Worm (Caenorhabditis elegans) whole organism, L2 larva: ENCODE data around the gene seip-1.

ENCODE experiments used
- C34F6.9 ChIP-seq: fragments of 150-350 bp; optimal IDR thresholded peaks from 2 replicates; lab custom pipeline; 2014; ENCODE audit warnings: missing biosample characterization, missing genetic modification characterization
- F13H6.1 ChIP-seq: sonication (generic microtip); optimal IDR thresholded peaks from 2 replicates; lab custom pipeline; 2016; ENCODE audit warnings: missing genetic modification characterization, missing compliant biosample characterization
- R02D3.7 ChIP-seq: fragments of 150-350 bp; optimal IDR thresholded peaks from 2 replicates; lab custom pipeline; 2014; ENCODE audit warnings: missing biosample characterization, missing genetic modification characterization
- Y55F3AM.14 ChIP-seq: fragments of 200-800 bp; sonication (Bioruptor generic); optimal IDR thresholded peaks from 2 replicates; lab custom pipeline; 2018; ENCODE audit warnings: mild to moderate bottlenecking, missing genetic modification characterization, missing compliant biosample characterization
- ZK546.5 ChIP-seq: sonication (generic microtip); optimal IDR thresholded peaks from 2 replicates; lab custom pipeline; 2017; ENCODE audit warnings: missing biosample characterization, missing genetic modification characterization
- alr-1 ChIP-seq: fragments of 150-350 bp; optimal IDR thresholded peaks from 2 replicates; lab custom pipeline; 2014; ENCODE audit warnings: missing biosample characterization, missing genetic modification characterization
- aly-2 ChIP-seq: fragments of 150-350 bp; optimal IDR thresholded peaks from 2 replicates; lab custom pipeline; 2014; ENCODE audit warnings: missing biosample characterization, missing genetic modification characterization
- ama-1 ChIP-seq: fragments of 150-350 bp; optimal IDR thresholded peaks from 2 replicates; lab custom pipeline; 2018; ENCODE audit warnings: inconsistent platforms
- blmp-1 ChIP-seq: sonication (generic microtip); optimal IDR thresholded peaks from 2 replicates; lab custom pipeline; 2017; ENCODE audit warnings: missing genetic modification characterization, mild to moderate bottlenecking, missing compliant biosample characterization, antibody characterized with exemption, moderate library complexity; ENCODE audit not compliant: insufficient read depth
- ceh-16 ChIP-seq: fragments of 150-350 bp; optimal IDR thresholded peaks from 2 replicates; lab custom pipeline; 2014; ENCODE audit warnings: missing biosample characterization, missing genetic modification characterization
- ceh-82 ChIP-seq: fragments of 150-350 bp; optimal IDR thresholded peaks from 2 replicates; lab custom pipeline; 2014; ENCODE audit warnings: missing biosample characterization, missing genetic modification characterization
- crh-2 ChIP-seq: sonication (generic microtip); optimal IDR thresholded peaks from 2 replicates; lab custom pipeline; 2017; ENCODE audit warnings: missing biosample characterization, missing genetic modification characterization
- dmd-4 ChIP-seq: sonication (generic microtip); optimal IDR thresholded peaks from 2 replicates; lab custom pipeline; 2017; ENCODE audit warnings: missing biosample characterization, missing genetic modification characterization
- egl-27 ChIP-seq: sonication (generic microtip); optimal IDR thresholded peaks from 3 replicates; lab custom pipeline; 2017; ENCODE audit warnings: missing biosample characterization, missing genetic modification reagents, missing genetic modification characterization
- elt-1 ChIP-seq: fragments of 150-350 bp; optimal IDR thresholded peaks from 2 replicates; lab custom pipeline; 2014; ENCODE audit warnings: missing biosample characterization, missing genetic modification characterization
- elt-3 ChIP-seq: sonication (generic microtip); optimal IDR thresholded peaks from 2 replicates; lab custom pipeline; 2017; ENCODE audit warnings: missing biosample characterization, missing genetic modification characterization
- fos-1 ChIP-seq: fragments of 150-350 bp; optimal IDR thresholded peaks from 2 replicates; lab custom pipeline; 2014; ENCODE audit warnings: missing biosample characterization, missing genetic modification characterization
- gmeb-1 ChIP-seq: fragments of 150-350 bp; optimal IDR thresholded peaks from 2 replicates; lab custom pipeline; 2014; ENCODE audit warnings: missing biosample characterization, missing genetic modification characterization
- lin-11 ChIP-seq: fragments of 150-350 bp; sonication (generic microtip); optimal IDR thresholded peaks from 2 replicates; lab custom pipeline; 2014; ENCODE audit warnings: missing biosample characterization, missing genetic modification characterization, inconsistent platforms, mixed read lengths
- lin-13 ChIP-seq: fragments of 150-350 bp; optimal IDR thresholded peaks from 2 replicates; lab custom pipeline; 2014; ENCODE audit warnings: missing biosample characterization, missing genetic modification reagents, missing genetic modification characterization
- lin-39 ChIP-seq: fragments of 150-350 bp; optimal IDR thresholded peaks from 2 replicates; lab custom pipeline; 2014; ENCODE audit warnings: missing biosample characterization, missing genetic modification reagents, missing genetic modification characterization
- lsy-2 ChIP-seq, 2 experiments: fragments of 150-350 bp in 1 of 2; sonication (generic microtip) in 1 of 2; optimal IDR thresholded peaks; 2 replicates each; lab custom pipeline; 2014 to 2017; ENCODE audit warnings: missing biosample characterization in 2 of 2, missing genetic modification characterization in 2 of 2
- mab-5 ChIP-seq: fragments of 150-350 bp; optimal IDR thresholded peaks from 2 replicates; lab custom pipeline; 2014; ENCODE audit warnings: missing biosample characterization, missing genetic modification characterization
- mbf-1 ChIP-seq: sonication (generic microtip); optimal IDR thresholded peaks from 2 replicates; lab custom pipeline; 2017; ENCODE audit warnings: missing biosample characterization, missing genetic modification characterization
- mdl-1 ChIP-seq, 2 experiments: fragments of 150-350 bp in 1 of 2; sonication (generic microtip) in 1 of 2; optimal IDR thresholded peaks; 2 replicates each; lab custom pipeline; 2017; ENCODE audit warnings: missing biosample characterization in 2 of 2, missing genetic modification characterization in 2 of 2
- nhr-10 ChIP-seq: sonication (generic microtip); optimal IDR thresholded peaks from 2 replicates; lab custom pipeline; 2017; ENCODE audit warnings: missing biosample characterization, missing genetic modification characterization
- nhr-11 ChIP-seq: fragments of 150-350 bp; optimal IDR thresholded peaks from 2 replicates; lab custom pipeline; 2014; ENCODE audit warnings: missing biosample characterization, missing genetic modification characterization
- nhr-12 ChIP-seq: fragments of 150-350 bp; optimal IDR thresholded peaks from 2 replicates; lab custom pipeline; 2014; ENCODE audit warnings: missing biosample characterization, missing genetic modification characterization
- nhr-129 ChIP-seq: fragments of 150-350 bp; optimal IDR thresholded peaks from 2 replicates; lab custom pipeline; 2014; ENCODE audit warnings: missing biosample characterization, missing genetic modification characterization
- nhr-21 ChIP-seq: fragments of 150-350 bp; optimal IDR thresholded peaks from 2 replicates; lab custom pipeline; 2014; ENCODE audit warnings: missing biosample characterization, missing genetic modification characterization
- nhr-23 ChIP-seq: fragments of 150-350 bp; optimal IDR thresholded peaks from 2 replicates; lab custom pipeline; 2014; ENCODE audit warnings: missing biosample characterization, missing genetic modification reagents, missing genetic modification characterization
- nhr-237 ChIP-seq: fragments of 150-350 bp; optimal IDR thresholded peaks from 2 replicates; lab custom pipeline; 2014; ENCODE audit warnings: missing biosample characterization, missing genetic modification characterization
- nhr-25 ChIP-seq: fragments of 150-350 bp; sonication (generic microtip); optimal IDR thresholded peaks from 3 replicates; lab custom pipeline; 2014; ENCODE audit warnings: missing biosample characterization, missing genetic modification characterization
- nhr-6 ChIP-seq: fragments of 150-350 bp; optimal IDR thresholded peaks from 2 replicates; lab custom pipeline; 2014; ENCODE audit warnings: missing biosample characterization, missing genetic modification characterization
- nhr-77 ChIP-seq: fragments of 150-350 bp; optimal IDR thresholded peaks from 2 replicates; lab custom pipeline; 2014; ENCODE audit warnings: missing biosample characterization, missing genetic modification characterization
- peb-1 ChIP-seq: fragments of 150-350 bp; optimal IDR thresholded peaks from 2 replicates; lab custom pipeline; 2014; ENCODE audit warnings: missing biosample characterization, missing genetic modification characterization
- sem-4 ChIP-seq: fragments of 150-350 bp; optimal IDR thresholded peaks from 2 replicates; lab custom pipeline; 2014; ENCODE audit warnings: missing biosample characterization, missing genetic modification reagents, missing genetic modification characterization
- skn-1 ChIP-seq: sonication (generic microtip); optimal IDR thresholded peaks from 2 replicates; lab custom pipeline; 2017; ENCODE audit warnings: missing biosample characterization, missing genetic modification characterization
- sma-3 ChIP-seq: sonication (generic microtip); optimal IDR thresholded peaks from 2 replicates; lab custom pipeline; 2016; ENCODE audit warnings: missing genetic modification reagents, missing genetic modification characterization, missing compliant biosample characterization
- sma-9 ChIP-seq, 2 experiments: fragments of 150-350 bp in 1 of 2; sonication (generic microtip) in 1 of 2; optimal IDR thresholded peaks; 2 replicates each; lab custom pipeline; 2014 to 2016; ENCODE audit warnings: missing genetic modification characterization in 2 of 2, mild to moderate bottlenecking in 1 of 2, missing biosample characterization in 1 of 2, missing compliant biosample characterization in 1 of 2, missing genetic modification reagents in 1 of 2, moderate library complexity in 1 of 2
- snpc-4 ChIP-seq: fragments of 150-350 bp; optimal IDR thresholded peaks from 2 replicates; lab custom pipeline; 2014; ENCODE audit warnings: missing biosample characterization, missing genetic modification characterization
- unc-39 ChIP-seq: fragments of 150-350 bp; optimal IDR thresholded peaks from 2 replicates; lab custom pipeline; 2014; ENCODE audit warnings: missing biosample characterization, missing genetic modification characterization
- unc-55 ChIP-seq: fragments of 150-350 bp; sonication (generic microtip); optimal IDR thresholded peaks from 3 replicates; lab custom pipeline; 2014; ENCODE audit warnings: missing biosample characterization, missing genetic modification reagents, missing genetic modification characterization
- unc-62 ChIP-seq: fragments of 150-350 bp; optimal IDR thresholded peaks from 2 replicates; lab custom pipeline; 2014; ENCODE audit warnings: missing biosample characterization, missing genetic modification reagents, missing genetic modification characterization
- zag-1 ChIP-seq: fragments of 150-350 bp; optimal IDR thresholded peaks from 2 replicates; lab custom pipeline; 2014; ENCODE audit warnings: missing biosample characterization, missing genetic modification characterization
- ztf-1 ChIP-seq: fragments of 200-800 bp; sonication (Bioruptor generic); conservative IDR thresholded peaks from 2 replicates; pipeline ENCODE4 v1.3.6; 2022; ENCODE audit warnings: missing genetic modification characterization, missing compliant biosample characterization
- ztf-11 ChIP-seq: sonication (generic microtip); optimal IDR thresholded peaks from 2 replicates; lab custom pipeline; 2017; ENCODE audit warnings: missing biosample characterization, missing genetic modification characterization
- ztf-4 ChIP-seq: fragments of 150-350 bp; optimal IDR thresholded peaks from 2 replicates; lab custom pipeline; 2014; ENCODE audit warnings: missing biosample characterization, missing genetic modification characterization

The seip-1 gene

ce11 chrV:6053188-6053687 is at the start of gene seip-1:
TSS of gene seip-1 (minus strand) at chrV:6053238.
- TF ChIP-seq lin-13 (peak; percentile 85), ztf-1 (GFP tag; lab: Robert Waterston, UW) (no peak), crh-2 (tag; lab: Kevin White, UChicago) (peak; percentile 89), sma-3 (GFP tag; lab: Kevin White, UChicago) (peak; percentile 74), mbf-1 (no peak), mdl-1 (tag; optimal IDR thresholded peaks at IDR 0.05; lab: Kevin White, UChicago) (peak in 1 of 2 experiments; percentile 31), ZK546.5 (tag; lab: Kevin White, UChicago) (no peak), sma-9 (GFP tag; optimal IDR thresholded peaks at IDR 0.05; lab: Kevin White, UChicago) (peak; percentile 90), sma-9 (tag; optimal IDR thresholded peaks at IDR 0.05; lab: Kevin White, UChicago) (no peak), mab-5 (tag; lab: Kevin White, UChicago) (peak; percentile 91), zag-1 (tag; lab: Kevin White, UChicago) (peak; percentile 89), C34F6.9 (tag; lab: Kevin White, UChicago) (peak; percentile 97), nhr-25 (tag; lab: Kevin White, UChicago) (peak; percentile 73), nhr-10 (tag; lab: Kevin White, UChicago) (no peak), elt-3 (no peak), lin-11 (peak; percentile 49), gmeb-1 (tag; lab: Kevin White, UChicago) (peak; percentile 68), egl-27 (tag; lab: Kevin White, UChicago) (peak; percentile 22), nhr-237 (tag; lab: Kevin White, UChicago) (no peak), ceh-16 (tag; lab: Kevin White, UChicago) (peak; percentile 32), nhr-129 (peak; percentile 89), nhr-6 (tag; lab: Kevin White, UChicago) (peak; percentile 59), ztf-4 (tag; lab: Kevin White, UChicago) (peak; percentile 73), dmd-4 (tag; lab: Kevin White, UChicago) (no peak), skn-1 (peak; percentile 47), blmp-1 (tag; lab: Kevin White, UChicago) (peak; percentile 18), alr-1 (tag; lab: Kevin White, UChicago) (no peak), lsy-2 (tag; optimal IDR thresholded peaks at IDR 0.05; lab: Kevin White, UChicago) (peak; percentile 43 to 91), fos-1 (tag; lab: Kevin White, UChicago) (peak; percentile 97), sem-4 (tag; lab: Kevin White, UChicago) (peak; percentile 87), F13H6.1 (peak; percentile 81), aly-2 (no peak), Y55F3AM.14 (GFP tag; lab: Kevin White, UChicago) (no peak), R02D3.7 (tag; lab: Kevin White, UChicago) (no peak), unc-55 (GFP tag; lab: Kevin White, UChicago) (peak; percentile 97), unc-39 (tag; lab: Kevin White, UChicago) (no peak), lin-39 (tag; lab: Kevin White, UChicago) (no peak), nhr-77 (tag; lab: Kevin White, UChicago) (peak; percentile 10), elt-1 (tag; lab: Kevin White, UChicago) (no peak), ztf-11 (tag; lab: Kevin White, UChicago) (no peak), peb-1 (tag; lab: Kevin White, UChicago) (no peak), ama-1 (lab: Kevin White, UChicago) (no peak), snpc-4 (tag; lab: Kevin White, UChicago) (peak; percentile 22), unc-62 (no peak), nhr-21 (tag; lab: Kevin White, UChicago) (peak; percentile 22), ceh-82 (tag; lab: Kevin White, UChicago) (peak; percentile 17), nhr-23 (no peak), nhr-11 (tag; lab: Kevin White, UChicago) (no peak), nhr-12 (tag; lab: Kevin White, UChicago) (no peak)
